Fruit fly (Drosophila melanogaster) whole organism, embryonic: ENCODE results near the gene VGlut.

Experiments used
- Adf1 ChIP-seq: fragments of 200-800 bp; sonication (Bioruptor generic); IDR thresholded peaks from 2 replicates; pipeline ENCODE4 v1.3.6; 2022; ENCODE audit warnings: missing biosample characterization, missing genetic modification characterization
- Aef1 ChIP-seq: fragments of 200-800 bp; sonication (Bioruptor generic); IDR thresholded peaks from 3 replicates; pipeline ENCODE4 v1.3.6; 2022; ENCODE audit warnings: missing biosample characterization, missing genetic modification characterization
- C15 ChIP-seq: fragments of 200-800 bp; sonication (Bioruptor generic); IDR thresholded peaks from 3 replicates; pipeline ENCODE4 v1.3.6; 2022; ENCODE audit warnings: missing biosample characterization, missing genetic modification characterization
- CG10147 ChIP-seq: fragments of 200-800 bp; sonication (Bioruptor generic); optimal IDR thresholded peaks from 2 replicates; lab custom pipeline; 2019; ENCODE audit warnings: missing biosample characterization, mild to moderate bottlenecking, missing genetic modification characterization, moderate library complexity
- CG11085 ChIP-seq: fragments of 200-800 bp; sonication (Bioruptor generic); IDR thresholded peaks from 2 replicates; pipeline ENCODE4 v1.3.6; 2022; ENCODE audit warnings: missing biosample characterization, missing genetic modification characterization
- CG11247 ChIP-seq: fragments of 200-800 bp; sonication (Bioruptor generic); IDR thresholded peaks from 2 replicates; pipeline ENCODE4 v1.3.6; 2022; ENCODE audit warnings: missing biosample characterization, missing genetic modification characterization
- CG11456 ChIP-seq: fragments of 200-800 bp; sonication (Bioruptor generic); IDR thresholded peaks from 3 replicates; pipeline ENCODE4 v1.3.6; 2022; ENCODE audit warnings: missing biosample characterization, missing genetic modification characterization
- CG14050 ChIP-seq: fragments of 200-800 bp; sonication (Bioruptor generic); IDR thresholded peaks from 3 replicates; pipeline ENCODE4 v1.3.6; 2022; ENCODE audit warnings: missing biosample characterization, missing genetic modification characterization
- CG1603 ChIP-seq: fragments of 200-800 bp; sonication (Bioruptor generic); optimal IDR thresholded peaks from 2 replicates; lab custom pipeline; 2019; ENCODE audit warnings: missing biosample characterization, mild to moderate bottlenecking, missing genetic modification characterization, moderate library complexity
- CG18476 ChIP-seq: fragments of 200-800 bp; sonication (Bioruptor generic); optimal IDR thresholded peaks from 2 replicates; lab custom pipeline; 2016; ENCODE audit warnings: missing biosample characterization, mild to moderate bottlenecking, missing genetic modification characterization
- CG18599 ChIP-seq: fragments of 200-800 bp; sonication (Bioruptor generic); optimal IDR thresholded peaks from 3 replicates; lab custom pipeline; 2017; ENCODE audit warnings: missing biosample characterization, missing genetic modification characterization, mild to moderate bottlenecking, moderate library complexity, missing genetic modification reagents
- CG30431 ChIP-seq: fragments of 200-800 bp; sonication (Bioruptor generic); optimal IDR thresholded peaks from 2 replicates; lab custom pipeline; 2017; ENCODE audit warnings: missing biosample characterization, missing genetic modification characterization
- CG3065 ChIP-seq: fragments of 200-800 bp; sonication (Bioruptor generic); optimal IDR thresholded peaks from 2 replicates; lab custom pipeline; 2016; ENCODE audit warnings: missing biosample characterization, missing genetic modification characterization
- CG6813 ChIP-seq: fragments of 200-800 bp; sonication (Bioruptor generic); optimal IDR thresholded peaks from 2 replicates; lab custom pipeline; 2017; ENCODE audit warnings: missing biosample characterization, missing genetic modification characterization, mild to moderate bottlenecking, moderate library complexity, missing genetic modification reagents
- CG7786 ChIP-seq: fragments of 200-800 bp; sonication (Bioruptor generic); optimal IDR thresholded peaks from 2 replicates; lab custom pipeline; 2016; ENCODE audit warnings: missing biosample characterization, missing genetic modification characterization
- CG8359 ChIP-seq: fragments of 200-800 bp; sonication (Bioruptor generic); optimal IDR thresholded peaks from 2 replicates; lab custom pipeline; 2017; ENCODE audit warnings: missing biosample characterization, mild to moderate bottlenecking, missing genetic modification characterization, borderline replicate concordance
- CG8388 ChIP-seq: fragments of 200-800 bp; sonication (Bioruptor generic); optimal IDR thresholded peaks from 2 replicates; lab custom pipeline; 2019; ENCODE audit warnings: missing biosample characterization, mild to moderate bottlenecking, missing genetic modification characterization, moderate library complexity
- Dbx ChIP-seq: fragments of 200-800 bp; sonication (Bioruptor generic); IDR thresholded peaks from 3 replicates; pipeline ENCODE4 v1.3.6; 2022; ENCODE audit warnings: missing biosample characterization, missing genetic modification characterization
- Dip2 ChIP-seq: fragments of 200-800 bp; sonication (Bioruptor generic); IDR thresholded peaks from 2 replicates; pipeline ENCODE4 v1.3.6; 2022; ENCODE audit warnings: missing biosample characterization, missing genetic modification characterization
- Eip74EF ChIP-seq, 2 experiments: fragments of 200-800 bp in 1 of 2; fragments of >200 bp in 1 of 2; sonication (Bioruptor generic) in 1 of 2; optimal IDR thresholded peaks; 2 replicates each; lab custom pipeline; 2017 to 2019; ENCODE audit warnings: missing biosample characterization in 2 of 2, missing genetic modification characterization in 2 of 2, mild to moderate bottlenecking in 1 of 2, moderate library complexity in 1 of 2
- Gug ChIP-seq: fragments of 200-800 bp; sonication (Bioruptor generic); IDR thresholded peaks from 4 replicates; pipeline ENCODE4 v1.3.6; 2022; ENCODE audit warnings: missing biosample characterization, missing genetic modification characterization
- Lhr ChIP-seq: fragments of 200-800 bp; sonication (Bioruptor generic); optimal IDR thresholded peaks from 3 replicates; lab custom pipeline; 2017; ENCODE audit warnings: mild to moderate bottlenecking, missing biosample characterization, missing genetic modification reagents, missing genetic modification characterization
- Mad ChIP-seq: fragments of 200-800 bp; sonication (Bioruptor generic); optimal IDR thresholded peaks from 2 replicates; lab custom pipeline; 2016; ENCODE audit warnings: missing biosample characterization, missing genetic modification characterization
- NFAT ChIP-seq: fragments of 200-800 bp; sonication (Bioruptor generic); IDR thresholded peaks from 2 replicates; pipeline ENCODE4 v1.3.6; 2022; ENCODE audit warnings: missing biosample characterization, missing genetic modification characterization
- Oli ChIP-seq: fragments of 200-800 bp; sonication (Bioruptor generic); optimal IDR thresholded peaks from 2 replicates; lab custom pipeline; 2018; ENCODE audit warnings: missing biosample characterization, mild to moderate bottlenecking, missing genetic modification characterization, moderate library complexity
- Ptx1 ChIP-seq: fragments of 200-800 bp; sonication (Bioruptor generic); IDR thresholded peaks from 2 replicates; pipeline ENCODE4 v1.3.6; 2022; ENCODE audit warnings: missing biosample characterization, missing genetic modification characterization
- Sin3A ChIP-seq: fragments of >200 bp; optimal IDR thresholded peaks from 2 replicates; lab custom pipeline; 2018
- Taf1 ChIP-seq: fragments of 200-800 bp; sonication (Bioruptor generic); IDR thresholded peaks from 2 replicates; pipeline ENCODE4 v1.3.6; 2022; ENCODE audit warnings: missing biosample characterization, missing genetic modification characterization
- Xbp1 ChIP-seq: fragments of 200-800 bp; sonication (Bioruptor generic); optimal IDR thresholded peaks from 3 replicates; lab custom pipeline; 2016; ENCODE audit warnings: missing biosample characterization, mild to moderate bottlenecking, missing genetic modification characterization
- ab ChIP-seq: fragments of 200-800 bp; sonication (Bioruptor generic); optimal IDR thresholded peaks from 2 replicates; lab custom pipeline; 2016; ENCODE audit warnings: missing biosample characterization, missing genetic modification characterization
- abd-A ChIP-seq: fragments of 200-800 bp; sonication (Bioruptor generic); optimal IDR thresholded peaks from 3 replicates; lab custom pipeline; 2019; ENCODE audit warnings: missing biosample characterization, mild to moderate bottlenecking, missing genetic modification characterization, moderate library complexity
- cas ChIP-seq: fragments of 200-800 bp; sonication (Bioruptor generic); IDR thresholded peaks from 2 replicates; pipeline ENCODE4 v1.3.6; 2022; ENCODE audit warnings: missing biosample characterization, missing genetic modification characterization
- chm ChIP-seq: fragments of 200-800 bp; sonication (Bioruptor generic); IDR thresholded peaks from 2 replicates; pipeline ENCODE4 v1.3.6; 2022; ENCODE audit warnings: missing biosample characterization, missing genetic modification characterization
- dmrt11E ChIP-seq: fragments of 200-800 bp; sonication (Bioruptor generic); optimal IDR thresholded peaks from 3 replicates; lab custom pipeline; 2018; ENCODE audit warnings: missing biosample characterization, mild to moderate bottlenecking, missing genetic modification characterization, moderate library complexity
- en ChIP-seq: fragments of 200-800 bp; sonication (Bioruptor generic); optimal IDR thresholded peaks from 2 replicates; lab custom pipeline; 2016; ENCODE audit warnings: missing biosample characterization, missing genetic modification characterization
- fu2 ChIP-seq: fragments of 200-800 bp; sonication (Bioruptor generic); optimal IDR thresholded peaks from 2 replicates; lab custom pipeline; 2016; ENCODE audit warnings: missing biosample characterization, missing genetic modification characterization
- gsb ChIP-seq: fragments of 200-800 bp; sonication (Bioruptor generic); IDR thresholded peaks from 2 replicates; pipeline ENCODE4 v1.3.6; 2022; ENCODE audit warnings: missing biosample characterization, missing genetic modification characterization
- hkb ChIP-seq, 2 experiments: fragments of 200-800 bp in 1 of 2; fragments of >200 bp in 1 of 2; sonication (Bioruptor generic) in 1 of 2; IDR thresholded peaks in 1 of 2; optimal IDR thresholded peaks in 1 of 2; 2 replicates each; pipeline versions ENCODE4 v1.3.6 to Lab custom; 2017 to 2022; ENCODE audit warnings: missing biosample characterization in 1 of 2, missing genetic modification characterization in 1 of 2
- hth ChIP-seq: fragments of >200 bp; optimal IDR thresholded peaks from 2 replicates; lab custom pipeline; 2017; ENCODE audit warnings: inconsistent platforms
- ken ChIP-seq: fragments of 200-800 bp; sonication (Bioruptor generic); IDR thresholded peaks from 3 replicates; pipeline ENCODE4 v1.3.6; 2022; ENCODE audit warnings: missing biosample characterization, missing genetic modification characterization
- maf-S ChIP-seq: fragments of 200-800 bp; sonication (Bioruptor generic); optimal IDR thresholded peaks from 2 replicates; lab custom pipeline; 2016; ENCODE audit warnings: missing biosample characterization, missing genetic modification characterization
- mld ChIP-seq: fragments of 200-800 bp; sonication (Bioruptor generic); IDR thresholded peaks from 3 replicates; pipeline ENCODE4 v1.3.6; 2022; ENCODE audit warnings: missing biosample characterization, missing genetic modification characterization; ENCODE audit not compliant: partially characterized antibody
- phol ChIP-seq: fragments of 200-800 bp; sonication (Bioruptor generic); optimal IDR thresholded peaks from 3 replicates; lab custom pipeline; 2018; ENCODE audit warnings: missing biosample characterization, mild to moderate bottlenecking, missing genetic modification characterization, moderate library complexity
- salm ChIP-seq: fragments of 200-800 bp; sonication (Bioruptor generic); optimal IDR thresholded peaks from 2 replicates; lab custom pipeline; 2018; ENCODE audit warnings: missing biosample characterization, mild to moderate bottlenecking, missing genetic modification characterization
- sens-2 ChIP-seq: fragments of 200-800 bp; sonication (Bioruptor generic); IDR thresholded peaks from 2 replicates; pipeline ENCODE4 v1.3.6; 2022; ENCODE audit warnings: missing biosample characterization, missing genetic modification characterization
- shn ChIP-seq: fragments of 200-800 bp; sonication (Bioruptor generic); optimal IDR thresholded peaks from 3 replicates; lab custom pipeline; 2016; ENCODE audit warnings: missing biosample characterization, missing genetic modification characterization
- sim ChIP-seq: fragments of 200-800 bp; sonication (Bioruptor generic); IDR thresholded peaks from 2 replicates; pipeline ENCODE4 v1.3.6; 2022; ENCODE audit warnings: missing biosample characterization, missing genetic modification characterization
- sr ChIP-seq: fragments of 200-800 bp; sonication (Bioruptor generic); IDR thresholded peaks from 3 replicates; pipeline ENCODE4 v1.3.6; 2022; ENCODE audit warnings: missing biosample characterization, missing genetic modification characterization
- unpg ChIP-seq: fragments of 200-800 bp; sonication (Bioruptor generic); optimal IDR thresholded peaks from 3 replicates; lab custom pipeline; 2018; ENCODE audit warnings: missing biosample characterization, mild to moderate bottlenecking, missing genetic modification characterization, moderate library complexity
- zf30C ChIP-seq: fragments of 200-800 bp; sonication (Bioruptor generic); optimal IDR thresholded peaks from 3 replicates; lab custom pipeline; 2018; ENCODE audit warnings: missing biosample characterization, mild to moderate bottlenecking, missing genetic modification characterization

VGlut gene

dm6 chr2L:2363626-2364147 lies 36.4 kb upstream of the VGlut start (continued):
- TF ChIP-seq maf-S (peak; percentile 69), mld (GFP tag; lab: Robert Waterston, UW) (no peak), chm (GFP tag; lab: Robert Waterston, UW) (peak; percentile 87), CG7786 (no peak), abd-A (tag; lab: Kevin White, UChicago) (no peak), shn (peak; percentile 41), hkb (optimal IDR thresholded peaks at IDR 0.05; lab: Kevin White, UChicago) (no peak), hkb (GFP tag; IDR thresholded peaks at IDR 0.05; lab: Robert Waterston, UW) (peak; percentile 93), CG18599 (GFP tag; lab: Kevin White, UChicago) (peak; percentile 93), zf30C (GFP tag; lab: Kevin White, UChicago) (no peak), Adf1 (GFP tag; lab: Robert Waterston, UW) (peak; percentile 55), CG18476 (peak; percentile 88), salm (tag; lab: Kevin White, UChicago) (peak; percentile 91), CG11456 (GFP tag; lab: Robert Waterston, UW) (peak; percentile 76; the same call in 2 of the 3 replicates), CG30431 (peak; percentile 76), sim (GFP tag; lab: Robert Waterston, UW) (0 out of 2 replicates have a peak, but pooled peaks have one; percentile 28), CG8359 (GFP tag; lab: Kevin White, UChicago) (peak; percentile 72), CG8388 (peak; percentile 92), sens-2 (peak; percentile 77), ab (GFP tag; lab: Kevin White, UChicago) (no peak), fu2 (GFP tag; lab: Kevin White, UChicago) (no peak), en (GFP tag; lab: Kevin White, UChicago) (peak; percentile 10), Sin3A (no peak), unpg (GFP tag; lab: Kevin White, UChicago) (peak; percentile 96), Xbp1 (GFP tag; lab: Kevin White, UChicago) (peak; percentile 88), Gug (GFP tag; lab: Robert Waterston, UW) (peak; percentile 64; the same call in 2 of the 4 replicates), Mad (GFP tag; lab: Kevin White, UChicago) (peak; percentile 28), dmrt11E (tag; lab: Kevin White, UChicago) (peak; percentile 89), sr (GFP tag; lab: Robert Waterston, UW) (no peak), CG14050 (GFP tag; lab: Robert Waterston, UW) (peak; percentile 84), gsb (GFP tag; lab: Robert Waterston, UW) (peak; percentile 76), cas (GFP tag; lab: Robert Waterston, UW) (peak; percentile 74), Taf1 (GFP tag; lab: Robert Waterston, UW) (peak; percentile 63; the same call in 1 of the 2 replicates), Dbx (GFP tag; lab: Robert Waterston, UW) (peak; percentile 85), Ptx1 (GFP tag; lab: Robert Waterston, UW) (peak; percentile 80), Lhr (GFP tag; lab: Kevin White, UChicago) (peak; percentile 51), hth (lab: Kevin White, UChicago) (no peak), Oli (tag; lab: Kevin White, UChicago) (peak; percentile 91), C15 (GFP tag; lab: Robert Waterston, UW) (peak; percentile 82; the same call in 2 of the 3 replicates), CG1603 (tag; lab: Kevin White, UChicago) (peak; percentile 70), NFAT (peak; percentile 64), Dip2 (GFP tag; lab: Robert Waterston, UW) (no peak), Aef1 (GFP tag; lab: Robert Waterston, UW) (peak; percentile 83), CG3065 (no peak), Eip74EF (GFP tag; optimal IDR thresholded peaks at IDR 0.05; lab: Kevin White, UChicago) (peak in 1 of 2 experiments; percentile 92), phol (peak; percentile 88), CG6813 (GFP tag; lab: Kevin White, UChicago) (peak; percentile 87), CG11247 (GFP tag; lab: Robert Waterston, UW) (peak; percentile 54; the same call in 1 of the 2 replicates), ken (GFP tag; lab: Robert Waterston, UW) (peak; percentile 78; the same call in 1 of the 3 replicates), CG10147 (GFP tag; lab: Kevin White, UChicago) (peak; percentile 89), CG11085 (peak; percentile 50; the same call in 1 of the 2 replicates)
